Worm (Caenorhabditis elegans) whole organism, L4 larva: ENCODE data around the gene C54F6.5.

ENCODE experiments used
- D1046.2 ChIP-seq: fragments of 200-800 bp; sonication (Bioruptor generic); IDR thresholded peaks from 2 replicates; pipeline ENCODE4 v1.3.6; 2022; ENCODE audit warnings: missing genetic modification characterization, missing compliant biosample characterization
- F37D6.2 ChIP-seq: sonication (generic microtip); optimal IDR thresholded peaks from 2 replicates; lab custom pipeline; 2016; ENCODE audit warnings: mild to moderate bottlenecking, missing genetic modification characterization, missing compliant biosample characterization
- F44E2.7 ChIP-seq: fragments of 200-800 bp; sonication (Bioruptor generic); IDR thresholded peaks from 2 replicates; pipeline ENCODE4 v2.1.2; 2022; ENCODE audit warnings: missing genetic modification characterization, missing compliant biosample characterization
- R02D3.7 ChIP-seq: fragments of 150-350 bp; sonication (generic microtip); optimal IDR thresholded peaks from 3 replicates; lab custom pipeline; 2014; ENCODE audit warnings: missing biosample characterization, missing genetic modification characterization
- Y105C5A.15 ChIP-seq: fragments of 200-800 bp; sonication (Bioruptor generic); IDR thresholded peaks from 2 replicates; pipeline ENCODE4 v1.3.6; 2022; ENCODE audit warnings: missing genetic modification characterization, missing compliant biosample characterization
- ZK337.2 ChIP-seq: fragments of 200-800 bp; sonication (Bioruptor generic); IDR thresholded peaks from 2 replicates; pipeline ENCODE4 v1.3.6; 2022; ENCODE audit warnings: missing genetic modification reagents, missing genetic modification characterization, missing compliant biosample characterization
- ceh-32 ChIP-seq: sonication (generic microtip); optimal IDR thresholded peaks from 2 replicates; lab custom pipeline; 2016; ENCODE audit warnings: mild to moderate bottlenecking, missing genetic modification characterization, missing compliant biosample characterization; ENCODE audit not compliant: poor library complexity
- ceh-62 ChIP-seq: sonication (generic microtip); optimal IDR thresholded peaks from 2 replicates; lab custom pipeline; 2017; ENCODE audit warnings: missing biosample characterization, missing genetic modification characterization
- ceh-82 ChIP-seq: sonication (generic microtip); optimal IDR thresholded peaks from 2 replicates; lab custom pipeline; 2017; ENCODE audit warnings: missing biosample characterization, missing genetic modification characterization
- dmd-8 ChIP-seq: fragments of 200-800 bp; sonication (Bioruptor generic); IDR thresholded peaks from 2 replicates; pipeline ENCODE4 v1.3.6; 2022; ENCODE audit warnings: missing genetic modification characterization, missing compliant biosample characterization
- dve-1 ChIP-seq: sonication (generic microtip); optimal IDR thresholded peaks from 2 replicates; lab custom pipeline; 2017; ENCODE audit warnings: antibody characterized with exemption, mild to moderate bottlenecking, missing genetic modification characterization, missing compliant biosample characterization; ENCODE audit not compliant: insufficient read depth
- gei-8 ChIP-seq: fragments of 200-800 bp; sonication (Bioruptor generic); optimal IDR thresholded peaks from 2 replicates; lab custom pipeline; 2018; ENCODE audit warnings: mild to moderate bottlenecking, missing genetic modification characterization, missing compliant biosample characterization
- hif-1 ChIP-seq, 2 experiments: sonication (generic microtip); optimal IDR thresholded peaks; 2 replicates each; lab custom pipeline; 2016 to 2017; ENCODE audit warnings: missing compliant biosample characterization in 2 of 2, missing genetic modification characterization in 2 of 2, missing genetic modification reagents in 2 of 2, missing genotype in 2 of 2, mild to moderate bottlenecking in 1 of 2
- lim-7 ChIP-seq: fragments of 200-800 bp; sonication (Bioruptor generic); IDR thresholded peaks from 2 replicates; pipeline ENCODE4 v1.3.6; 2022; ENCODE audit warnings: missing genetic modification characterization, missing compliant biosample characterization
- lin-1 ChIP-seq: fragments of 200-800 bp; sonication (Bioruptor generic); IDR thresholded peaks from 2 replicates; pipeline ENCODE4 v1.3.6; 2022; ENCODE audit warnings: missing genetic modification reagents, missing genetic modification characterization, missing compliant biosample characterization
- lin-13 ChIP-seq: fragments of 150-350 bp; optimal IDR thresholded peaks from 2 replicates; lab custom pipeline; 2014; ENCODE audit warnings: missing biosample characterization, missing genetic modification reagents, missing genetic modification characterization
- lin-29 ChIP-seq: fragments of 200-800 bp; sonication (Bioruptor generic); IDR thresholded peaks from 2 replicates; pipeline ENCODE4 v1.3.6; 2022; ENCODE audit warnings: missing genetic modification reagents, missing genetic modification characterization, missing compliant biosample characterization
- lsy-2 ChIP-seq, 2 experiments: fragments of 150-350 bp in 1 of 2; sonication (generic microtip) in 1 of 2; optimal IDR thresholded peaks; 2 replicates each; lab custom pipeline; 2014 to 2017; ENCODE audit warnings: missing biosample characterization in 2 of 2, missing genetic modification characterization in 2 of 2
- mdt-29 ChIP-seq: fragments of 200-800 bp; sonication (Bioruptor generic); IDR thresholded peaks from 2 replicates; pipeline ENCODE4 v1.3.6; 2022; ENCODE audit warnings: missing genetic modification reagents, missing genetic modification characterization, missing compliant biosample characterization
- mep-1 ChIP-seq: fragments of 150-350 bp; sonication (generic microtip); optimal IDR thresholded peaks from 3 replicates; lab custom pipeline; 2014; ENCODE audit warnings: missing biosample characterization, missing genetic modification characterization
- mxl-2 ChIP-seq: fragments of 200-800 bp; sonication (Bioruptor generic); conservative IDR thresholded peaks from 2 replicates; pipeline ENCODE4 v1.3.6; 2022; ENCODE audit warnings: missing genetic modification reagents, missing genetic modification characterization, missing compliant biosample characterization
- nhr-10 ChIP-seq: fragments of 150-350 bp; optimal IDR thresholded peaks from 2 replicates; lab custom pipeline; 2014; ENCODE audit warnings: missing biosample characterization, missing genetic modification characterization
- nhr-11 ChIP-seq: fragments of 150-350 bp; optimal IDR thresholded peaks from 2 replicates; lab custom pipeline; 2014; ENCODE audit warnings: missing biosample characterization, missing genetic modification characterization
- nhr-111 ChIP-seq: fragments of 200-800 bp; sonication (Bioruptor generic); optimal IDR thresholded peaks from 2 replicates; lab custom pipeline; 2018; ENCODE audit warnings: mild to moderate bottlenecking, missing genetic modification characterization, missing compliant biosample characterization
- nhr-237 ChIP-seq: sonication (generic microtip); optimal IDR thresholded peaks from 2 replicates; lab custom pipeline; 2017; ENCODE audit warnings: missing biosample characterization, missing genetic modification characterization
- nhr-25 ChIP-seq: sonication (generic microtip); optimal IDR thresholded peaks from 2 replicates; lab custom pipeline; 2017; ENCODE audit warnings: missing genetic modification characterization, mild to moderate bottlenecking, missing compliant biosample characterization, antibody characterized with exemption, moderate library complexity, borderline replicate concordance; ENCODE audit not compliant: insufficient read depth
- nhr-48 ChIP-seq: sonication (generic microtip); optimal IDR thresholded peaks from 2 replicates; lab custom pipeline; 2016; ENCODE audit warnings: mild to moderate bottlenecking, missing genetic modification characterization, missing compliant biosample characterization
- nhr-77 ChIP-seq: fragments of 150-350 bp; optimal IDR thresholded peaks from 2 replicates; lab custom pipeline; 2014; ENCODE audit warnings: missing biosample characterization, missing genetic modification characterization
- pqm-1 ChIP-seq: sonication (generic microtip); optimal IDR thresholded peaks from 2 replicates; lab custom pipeline; 2017; ENCODE audit warnings: missing biosample characterization, missing genetic modification characterization
- rbr-2 ChIP-seq: sonication (generic microtip); optimal IDR thresholded peaks from 2 replicates; lab custom pipeline; 2016; ENCODE audit warnings: missing genotype, missing genetic modification characterization, missing compliant biosample characterization
- saeg-2 ChIP-seq: fragments of 200-800 bp; sonication (Bioruptor generic); IDR thresholded peaks from 2 replicates; pipeline ENCODE4 v1.3.6; 2022; ENCODE audit warnings: missing genetic modification reagents, missing genetic modification characterization, missing compliant biosample characterization
- skn-1 ChIP-seq: fragments of 150-350 bp; optimal IDR thresholded peaks from 2 replicates; lab custom pipeline; 2014; ENCODE audit warnings: missing biosample characterization, missing genetic modification characterization
- snpc-4 ChIP-seq: fragments of 150-350 bp; optimal IDR thresholded peaks from 2 replicates; lab custom pipeline; 2014; ENCODE audit warnings: missing biosample characterization, missing genetic modification characterization
- tra-1 ChIP-seq: fragments of 200-800 bp; sonication (Bioruptor generic); IDR thresholded peaks from 2 replicates; pipeline ENCODE4 v1.3.6; 2022; ENCODE audit warnings: missing genetic modification reagents, missing genetic modification characterization, missing compliant biosample characterization
- unc-62 ChIP-seq, 3 experiments: fragments of 150-350 bp in 1 of 3; sonication (generic microtip); optimal IDR thresholded peaks in 2 of 3; peaks in 1 of 3; 1 replicate in 1 of 3; 2 replicates in 2 of 3; lab custom pipeline; 2014 to 2017; ENCODE audit warnings: missing biosample characterization in 3 of 3, missing genetic modification characterization in 3 of 3, missing genetic modification reagents in 3 of 3, missing genotype in 1 of 3
- zag-1 ChIP-seq: fragments of 150-350 bp; optimal IDR thresholded peaks from 2 replicates; lab custom pipeline; 2014; ENCODE audit warnings: missing biosample characterization, missing genetic modification characterization
- zfp-2 ChIP-seq: sonication (generic microtip); optimal IDR thresholded peaks from 2 replicates; lab custom pipeline; 2016; ENCODE audit warnings: mild to moderate bottlenecking, missing genetic modification characterization, missing compliant biosample characterization
- zip-2 ChIP-seq: fragments of 150-350 bp; optimal IDR thresholded peaks from 2 replicates; lab custom pipeline; 2014; ENCODE audit warnings: missing biosample characterization, missing genetic modification characterization
- ztf-7 ChIP-seq: fragments of 150-350 bp; optimal IDR thresholded peaks from 2 replicates; lab custom pipeline; 2014; ENCODE audit warnings: missing biosample characterization, missing genetic modification characterization

Gene C54F6.5

ce11 chrV:7527153-7527552 is 1.8 kb upstream of the C54F6.5 start, which contains the start of gene C54F6.17:
Gene C54F6.17, plus strand, starts transcription at chrV:7527453.
- TF ChIP-seq Y105C5A.15 (GFP tag; lab: Robert Waterston, UW) (no peak), tra-1 (GFP tag; lab: Robert Waterston, UW) (no peak), ceh-82 (tag; lab: Kevin White, UChicago) (no peak), mdt-29 (GFP tag; lab: Robert Waterston, UW) (no peak), nhr-48 (tag; lab: Kevin White, UChicago) (no peak), mxl-2 (GFP tag; lab: Robert Waterston, UW) (no peak), lin-29 (GFP tag; lab: Robert Waterston, UW) (no peak), nhr-25 (tag; lab: Kevin White, UChicago) (no peak), unc-62 (GFP tag; optimal IDR thresholded peaks at IDR 0.05 in 1 of 2; lab: Kevin White, UChicago) (no peak), unc-62 (tag; optimal IDR thresholded peaks at IDR 0.05; lab: Kevin White, UChicago) (no peak)
- TF ChIP-seq, all 104 proteins: peak for 0

ce11 chrV:7529840-7530239 is 924 bp downstream of the C54F6.5 start, which contains the start of gene swt-2:
Gene swt-2, plus strand, starts transcription at chrV:7530140.
- TF ChIP-seq hif-1 (tag; optimal IDR thresholded peaks at IDR 0.05; lab: Kevin White, UChicago) (no peak), nhr-237 (tag; lab: Kevin White, UChicago) (no peak), lsy-2 (tag; optimal IDR thresholded peaks at IDR 0.05; lab: Kevin White, UChicago) (no peak), ZK337.2 (GFP tag; lab: Robert Waterston, UW) (no peak), D1046.2 (no peak), snpc-4 (tag; lab: Kevin White, UChicago) (no peak), nhr-111 (no peak), nhr-10 (no peak), R02D3.7 (tag; lab: Kevin White, UChicago) (no peak), F37D6.2 (tag; lab: Kevin White, UChicago) (no peak), lin-13 (GFP tag; lab: Kevin White, UChicago) (no peak), mep-1 (tag; lab: Kevin White, UChicago) (no peak)

- TF ChIP-seq saeg-2 (GFP tag; lab: Robert Waterston, UW) (no peak), zip-2 (no peak)
These were observed 4.0 kb downstream of the C54F6.5 start, which contains the start of gene C54F6.3 for ce11 chrV:7532947-7533346. Gene C54F6.3, plus strand, starts transcription at chrV:7533247.

- TF ChIP-seq D1046.2: no peak
- no peak for TF ChIP-seq ceh-62 (tag; lab: Kevin White, UChicago)
- TF ChIP-seq gei-8: no peak
- TF ChIP-seq rbr-2: no peak
- no peak for TF ChIP-seq dve-1 (tag; lab: Kevin White, UChicago)
- no peak for TF ChIP-seq skn-1
- no peak for TF ChIP-seq ztf-7 (tag; lab: Kevin White, UChicago)
- TF ChIP-seq zag-1 (tag; lab: Kevin White, UChicago): no peak
- no peak for TF ChIP-seq zfp-2 (tag; lab: Kevin White, UChicago)
- no peak for TF ChIP-seq nhr-25 (tag; lab: Kevin White, UChicago)
- no peak for TF ChIP-seq nhr-77 (tag; lab: Kevin White, UChicago)
- TF ChIP-seq lim-7: no peak
- no peak for TF ChIP-seq F44E2.7 (GFP tag; lab: Robert Waterston, UW)
- no peak for TF ChIP-seq nhr-11 (tag; lab: Kevin White, UChicago)
- TF ChIP-seq pqm-1 (tag; lab: Kevin White, UChicago): no peak
- no peak for TF ChIP-seq ZK337.2 (GFP tag; lab: Robert Waterston, UW)
- no peak for TF ChIP-seq dmd-8 (GFP tag; lab: Robert Waterston, UW)
- TF ChIP-seq ceh-82 (tag; lab: Kevin White, UChicago): no peak
- TF ChIP-seq ceh-32 (tag; lab: Kevin White, UChicago): no peak
- TF ChIP-seq lin-1 (GFP tag; lab: Robert Waterston, UW): no peak
- TF ChIP-seq, all 104 proteins: peak for 0
These were observed 9.1 kb downstream of the C54F6.5 start, which contains the start of gene C54F6.12 for ce11 chrV:7538018-7538417. Gene C54F6.12, minus strand, starts transcription at chrV:7538118.
